Worm (Caenorhabditis elegans): ENCODE data around the gene unc-130.

The unc-130 gene

DNA sequence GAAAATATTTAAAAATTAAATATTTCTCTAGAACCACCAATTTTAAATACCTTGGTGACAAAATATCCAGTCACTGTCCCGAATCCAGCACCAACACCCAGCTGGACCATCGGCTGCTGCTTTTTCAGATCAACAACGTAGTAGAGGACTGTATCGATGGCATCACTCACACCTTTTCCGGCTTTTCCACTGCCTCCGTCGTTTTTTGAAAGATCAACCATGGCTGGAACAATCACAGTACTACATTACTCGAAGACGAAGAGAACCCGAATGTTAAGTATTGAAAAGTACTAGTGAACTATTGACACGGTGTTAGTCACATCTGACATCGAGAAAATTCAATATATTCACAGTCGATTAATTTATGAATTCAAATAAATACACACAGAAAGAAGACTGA lies 44.7 kb upstream of the unc-130 start, which contains the start of gene fndc-1:
TSS of gene fndc-1 (minus strand) at position 227 of the 400 bp plus-strand sequence.
- TF ChIP-seq jun-1 (tag; optimal IDR thresholded peaks at IDR 0.05) = no peak
- no peak for TF ChIP-seq elt-3 (tag; optimal IDR thresholded peaks at IDR 0.05)
- TF ChIP-seq ZK546.5 (tag; optimal IDR thresholded peaks at IDR 0.05) = no peak
- TF ChIP-seq ama-1 (optimal IDR thresholded peaks at IDR 0.05) = peak; percentile 25
- no peak for TF ChIP-seq ceh-16 (tag; optimal IDR thresholded peaks at IDR 0.05)
- no peak for TF ChIP-seq ztf-11 (tag; optimal IDR thresholded peaks at IDR 0.05)
- TF ChIP-seq fos-1 (tag; optimal IDR thresholded peaks at IDR 0.05) = no peak

DNA sequence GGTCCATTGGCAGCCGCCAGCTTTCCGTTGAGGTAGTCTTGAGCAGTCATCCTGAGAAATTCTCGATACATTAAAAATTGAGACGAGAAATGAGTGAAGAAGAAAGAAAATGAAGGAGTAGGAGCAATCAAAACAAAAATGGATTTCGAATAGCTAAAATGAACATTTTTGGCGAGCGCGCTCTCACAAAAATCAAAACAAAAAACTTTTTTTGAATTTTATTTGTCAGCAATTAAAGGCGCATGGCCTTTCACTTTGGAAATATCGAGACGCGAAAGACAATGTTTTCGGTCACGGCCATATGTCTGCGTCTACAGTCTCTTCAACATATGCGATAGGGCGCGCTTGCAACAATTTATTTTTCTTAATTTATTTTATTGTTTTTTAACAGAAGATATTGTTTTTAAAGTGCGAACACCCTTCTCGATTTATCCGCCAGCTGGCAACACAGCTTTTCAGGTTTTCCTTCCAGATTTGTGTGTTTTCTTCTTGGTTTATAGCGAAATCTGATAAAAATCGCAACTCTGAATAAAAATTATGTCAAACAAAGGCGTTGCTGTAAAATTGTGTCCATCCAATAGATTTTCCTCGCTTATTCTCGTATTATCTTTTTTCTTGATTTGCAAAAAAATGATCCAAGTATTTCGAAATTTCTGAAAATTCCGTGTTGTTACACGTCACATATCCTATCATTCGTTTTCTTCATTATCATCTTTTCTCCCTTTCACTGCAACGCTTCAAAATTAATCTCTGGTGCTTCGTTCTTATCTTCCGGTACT lies 42.7 kb upstream of the unc-130 start, which contains the start of the genes rpn-9 and T06D8.9:
TSS of gene rpn-9 (minus strand) at position 51 of the 779 bp plus-strand sequence.
TSS of gene T06D8.9 (plus strand) at position 729 of the 779 bp plus-strand sequence.
- TF ChIP-seq skn-1 (tag; optimal IDR thresholded peaks at IDR 0.05) (peak; percentile 84), nhr-237 (tag; optimal IDR thresholded peaks at IDR 0.05) (no peak), lin-39 (tag; optimal IDR thresholded peaks at IDR 0.05) (peak; percentile 77), nhr-76 (tag; optimal IDR thresholded peaks at IDR 0.05) (no peak), nfya-1 (tag; optimal IDR thresholded peaks at IDR 0.05; ENCODE audit: insufficient read depth) (peak; percentile 90), ama-1 (optimal IDR thresholded peaks at IDR 0.05) (peak; percentile 44), aly-2 (tag; optimal IDR thresholded peaks at IDR 0.05) (no peak), ztf-11 (tag; optimal IDR thresholded peaks at IDR 0.05) (no peak), ceh-28 (tag; optimal IDR thresholded peaks at IDR 0.05) (no peak), sea-2 (GFP tag; optimal IDR thresholded peaks at IDR 0.05) (no peak), nhr-28 (tag; optimal IDR thresholded peaks at IDR 0.05) (no peak), nhr-23 (tag; optimal IDR thresholded peaks at IDR 0.05) (peak; percentile 86), fkh-2 (tag; optimal IDR thresholded peaks at IDR 0.05) (no peak), daf-12 (tag; optimal IDR thresholded peaks at IDR 0.05) (no peak), nhr-77 (tag; optimal IDR thresholded peaks at IDR 0.05) (no peak), nhr-12 (tag; optimal IDR thresholded peaks at IDR 0.05) (no peak), eor-1 (tag; optimal IDR thresholded peaks at IDR 0.05) (no peak), egl-5 (tag; optimal IDR thresholded peaks at IDR 0.05) (peak; percentile 91), nhr-43 (tag; optimal IDR thresholded peaks at IDR 0.05; ENCODE audit: poor library complexity, severe bottlenecking) (peak; percentile 64), ceh-82 (tag; optimal IDR thresholded peaks at IDR 0.05) (no peak), hmg-11 (tag; optimal IDR thresholded peaks at IDR 0.05) (peak; percentile 62), pqm-1 (tag; optimal IDR thresholded peaks at IDR 0.05) (peak; percentile 63), nhr-11 (tag; optimal IDR thresholded peaks at IDR 0.05) (no peak), lsy-12 (tag; optimal IDR thresholded peaks at IDR 0.05) (peak; percentile 24), zag-1 (tag; optimal IDR thresholded peaks at IDR 0.05) (no peak), pha-4 (tag; optimal IDR thresholded peaks at IDR 0.05) (peak; percentile 95), ceh-9 (tag; optimal IDR thresholded peaks at IDR 0.05) (no peak), ZK546.5 (tag; optimal IDR thresholded peaks at IDR 0.05) (no peak), R02D3.7 (tag; optimal IDR thresholded peaks at IDR 0.05) (peak; percentile 37), mml-1 (tag; optimal IDR thresholded peaks at IDR 0.05) (no peak), tbx-2 (tag; optimal IDR thresholded peaks at IDR 0.05) (no peak), fos-1 (tag; optimal IDR thresholded peaks at IDR 0.05) (no peak), elt-3 (tag; optimal IDR thresholded peaks at IDR 0.05) (no peak), jun-1 (tag; optimal IDR thresholded peaks at IDR 0.05) (peak; percentile 62), nhr-25 (tag; optimal IDR thresholded peaks at IDR 0.05) (peak; percentile 59), elt-1 (tag; optimal IDR thresholded peaks at IDR 0.05) (peak; percentile 44), mdl-1 (tag; optimal IDR thresholded peaks at IDR 0.05) (no peak), ceh-16 (tag; optimal IDR thresholded peaks at IDR 0.05) (no peak), unc-39 (tag; optimal IDR thresholded peaks at IDR 0.05) (no peak), unc-62 (GFP tag; optimal IDR thresholded peaks at IDR 0.05) (no peak), ztf-4 (tag; optimal IDR thresholded peaks at IDR 0.05) (no peak), nhr-67 (tag; optimal IDR thresholded peaks at IDR 0.05) (no peak), elt-2 (tag; optimal IDR thresholded peaks at IDR 0.05) (peak; percentile 53), fkh-10 (GFP tag; optimal IDR thresholded peaks at IDR 0.05) (no peak), snpc-4 (tag; optimal IDR thresholded peaks at IDR 0.05) (peak; percentile 90), lin-15B (tag; optimal IDR thresholded peaks at IDR 0.05) (peak; percentile 97), egl-27 (tag; optimal IDR thresholded peaks at IDR 0.05) (no peak)

All from whole organism, L3 larva.